Worm (Caenorhabditis elegans) whole organism, late embryonic: ENCODE measurements around the gene F07H5.13.

Source experiments
- C38D4.7 ChIP-seq: fragments of 200-800 bp; sonication (Bioruptor generic); optimal IDR thresholded peaks from 2 replicates; lab custom pipeline; 2018; ENCODE audit warnings: mild to moderate bottlenecking, missing genetic modification characterization, moderate library complexity, missing compliant biosample characterization
- ama-1 ChIP-seq: fragments of 150-350 bp; optimal IDR thresholded peaks from 2 replicates; lab custom pipeline; 2014
- ceh-31 ChIP-seq: sonication (generic microtip); optimal IDR thresholded peaks from 2 replicates; lab custom pipeline; 2016; ENCODE audit warnings: missing genetic modification characterization, missing compliant biosample characterization
- lin-11 ChIP-seq: fragments of 200-800 bp; sonication (Bioruptor generic); optimal IDR thresholded peaks from 2 replicates; lab custom pipeline; 2018; ENCODE audit warnings: mild to moderate bottlenecking, missing genetic modification characterization, missing compliant biosample characterization
- nhr-11 ChIP-seq: fragments of 150-350 bp; optimal IDR thresholded peaks from 2 replicates; lab custom pipeline; 2014; ENCODE audit warnings: missing biosample characterization, missing genetic modification characterization
- nhr-232 ChIP-seq: sonication (generic microtip); optimal IDR thresholded peaks from 2 replicates; lab custom pipeline; 2016; ENCODE audit warnings: missing genetic modification characterization, missing compliant biosample characterization
- pha-4 ChIP-seq: fragments of 150-350 bp; optimal IDR thresholded peaks from 2 replicates; lab custom pipeline; 2018; ENCODE audit warnings: missing biosample characterization, missing genetic modification reagents, missing genetic modification characterization
- sox-4 ChIP-seq: sonication (generic microtip); optimal IDR thresholded peaks from 2 replicates; lab custom pipeline; 2017; ENCODE audit warnings: mild to moderate bottlenecking, missing genetic modification characterization, inconsistent platforms, missing compliant biosample characterization
- zip-5 ChIP-seq: sonication (generic microtip); optimal IDR thresholded peaks from 2 replicates; lab custom pipeline; 2016; ENCODE audit warnings: missing genetic modification characterization, missing compliant biosample characterization

ce11 chrII:8744555-8745448, 45.6 kb upstream of the F07H5.13 start:
- TF ChIP-seq nhr-11 (tag; lab: Kevin White, UChicago) = no peak
- no peak for TF ChIP-seq ama-1 (lab: Kevin White, UChicago)
- TF ChIP-seq zip-5 (tag; lab: Kevin White, UChicago) = no peak
- no peak for TF ChIP-seq C38D4.7
- TF ChIP-seq nhr-232 (tag; lab: Kevin White, UChicago) = no peak
- no peak for TF ChIP-seq ceh-31 (tag; lab: Kevin White, UChicago)
- no peak for TF ChIP-seq lin-11 (tag; lab: Kevin White, UChicago)
- no peak for TF ChIP-seq pha-4 (tag; lab: Kevin White, UChicago)
- TF ChIP-seq sox-4 (tag; lab: Kevin White, UChicago) = no peak
